Fruit fly (Drosophila melanogaster): ENCODE data around the gene elm.

The elm gene

dm6 chr3R:5682238-5682637, 27.6 kb upstream of the elm start (continued):
- peak; percentile 44 for TF ChIP-seq zf30C (GFP tag; optimal IDR thresholded peaks at IDR 0.05)
- TF ChIP-seq sens (GFP tag) = peak; percentile 64
- TF ChIP-seq CG10979 (tag; optimal IDR thresholded peaks at IDR 0.05) = peak; percentile 35
- peak; percentile 5 for TF ChIP-seq Ssrp (tag; optimal IDR thresholded peaks at IDR 0.05)
- no peak for TF ChIP-seq CG9876 (GFP tag; optimal IDR thresholded peaks at IDR 0.05)

- TF ChIP-seq CG8944 (GFP tag; optimal IDR thresholded peaks at IDR 0.05) = peak; percentile 31
- peak; percentile 57 for TF ChIP-seq Six4 (GFP tag; optimal IDR thresholded peaks at IDR 0.05)
- peak; percentile 68; the same call in 1 of the 3 replicates for TF ChIP-seq so (GFP tag; IDR thresholded peaks at IDR 0.05)
- peak; percentile 83 for TF ChIP-seq PHDP (tag; optimal IDR thresholded peaks at IDR 0.05)
- peak; percentile 63 for TF ChIP-seq Bteb2 (GFP tag; optimal IDR thresholded peaks at IDR 0.05)
- TF ChIP-seq insv (GFP tag; optimal IDR thresholded peaks at IDR 0.05) = peak; percentile 2 to 70
- peak; percentile 50 for TF ChIP-seq CG6689 (GFP tag; IDR thresholded peaks at IDR 0.05)
- TF ChIP-seq br (optimal IDR thresholded peaks at IDR 0.05) = no peak
- peak; percentile 48 for TF ChIP-seq CG10274 (GFP tag; optimal IDR thresholded peaks at IDR 0.05)
- peak; percentile 78 for TF ChIP-seq chm (GFP tag; IDR thresholded peaks at IDR 0.05)
- TF ChIP-seq CG14860 (GFP tag; IDR thresholded peaks at IDR 0.05; ENCODE audit: partially characterized antibody) = no peak
- peak; percentile 91 for TF ChIP-seq gcm (GFP tag; optimal IDR thresholded peaks at IDR 0.05)
- no peak for TF ChIP-seq CG31224 (GFP tag; IDR thresholded peaks at IDR 0.05)
- TF ChIP-seq CG10431 (GFP tag; optimal IDR thresholded peaks at IDR 0.05) = peak; percentile 89
- TF ChIP-seq hkb (optimal IDR thresholded peaks at IDR 0.05) = no peak
- TF ChIP-seq hkb (GFP tag; IDR thresholded peaks at IDR 0.05) = peak; percentile 78
- peak; percentile 67 for TF ChIP-seq CG2116 (GFP tag; optimal IDR thresholded peaks at IDR 0.05)
- TF ChIP-seq Dad (GFP tag; optimal IDR thresholded peaks at IDR 0.05) = peak; percentile 54
- peak; percentile 78 for TF ChIP-seq repo (GFP tag; optimal IDR thresholded peaks at IDR 0.05)
- TF ChIP-seq Dref (GFP tag; IDR thresholded peaks at IDR 0.05) = no peak
- TF ChIP-seq CG8359 (GFP tag; optimal IDR thresholded peaks at IDR 0.05; ENCODE audit: borderline replicate concordance) = peak; percentile 72
- TF ChIP-seq CG12219 (GFP tag; optimal IDR thresholded peaks at IDR 0.05) = peak; percentile 77
- peak; percentile 86 for TF ChIP-seq CG11398 (GFP tag; optimal IDR thresholded peaks at IDR 0.05)
- TF ChIP-seq ems (GFP tag; optimal IDR thresholded peaks at IDR 0.05) = peak; percentile 56
- peak; percentile 62 for TF ChIP-seq CG17829 (tag; optimal IDR thresholded peaks at IDR 0.05)
- TF ChIP-seq MESR4 (GFP tag; optimal IDR thresholded peaks at IDR 0.05) = peak; percentile 42
- no peak for TF ChIP-seq h (optimal IDR thresholded peaks at IDR 0.05)
- peak; percentile 69 for TF ChIP-seq CG18476 (GFP tag; optimal IDR thresholded peaks at IDR 0.05)
- TF ChIP-seq otp (GFP tag; IDR thresholded peaks at IDR 0.05) = peak; percentile 69; the same call in 1 of the 3 replicates
- no peak for TF ChIP-seq az2 (GFP tag; optimal IDR thresholded peaks at IDR 0.05)
- peak; percentile 93 for TF ChIP-seq CG2875 (GFP tag; optimal IDR thresholded peaks at IDR 0.05)
- TF ChIP-seq Sin3A (optimal IDR thresholded peaks at IDR 0.05) = no peak
- TF ChIP-seq disco-r (GFP tag; optimal IDR thresholded peaks at IDR 0.05) = peak; percentile 25
- TF ChIP-seq NC2α (GFP tag; optimal IDR thresholded peaks at IDR 0.05) = peak; percentile 58
- TF ChIP-seq Adf1 (GFP tag; IDR thresholded peaks at IDR 0.05) = peak; percentile 49; the same call in 1 of the 2 replicates
- no peak for TF ChIP-seq dimm (GFP tag; IDR thresholded peaks at IDR 0.05)
- TF ChIP-seq CG9876 (GFP tag; optimal IDR thresholded peaks at IDR 0.05) = peak; percentile 45
- peak; percentile 40 for TF ChIP-seq D19B (GFP tag; optimal IDR thresholded peaks at IDR 0.05)
- peak; percentile 57 for TF ChIP-seq btn (GFP tag; optimal IDR thresholded peaks at IDR 0.05)
- TF ChIP-seq bbx (GFP tag; IDR thresholded peaks at IDR 0.05; ENCODE audit: partially characterized antibody) = 0 out of 2 replicates have a peak, but pooled peaks have one; percentile 39
- no peak for TF ChIP-seq prd (optimal IDR thresholded peaks at IDR 0.05)
- peak; percentile 42; the same call in 2 of the 3 replicates for TF ChIP-seq prd (GFP tag; IDR thresholded peaks at IDR 0.05)
- peak; percentile 94 for TF ChIP-seq Asciz (GFP tag; optimal IDR thresholded peaks at IDR 0.05)
- TF ChIP-seq dpn (GFP tag; optimal IDR thresholded peaks at IDR 0.05) = peak; percentile 40 to 41
- no peak for TF ChIP-seq CkIIα-i1 (GFP tag; IDR thresholded peaks at IDR 0.05)
- TF ChIP-seq CG4617 (GFP tag; optimal IDR thresholded peaks at IDR 0.05; ENCODE audit: borderline replicate concordance) = peak; percentile 25
Observed at dm6 chr3R:5672658-5673217, 18.1 kb upstream of the elm start.

All from whole organism, embryonic.